Fruit fly (Drosophila melanogaster): ENCODE data around the gene Plp.

Plp gene

dm6 chr3L:15097878-15098520, 3.5 kb upstream of the Plp start, which contains the start of gene Ctps (continued):
- no peak for TF ChIP-seq CG1024 (GFP tag; IDR thresholded peaks at IDR 0.05)
- no peak for TF ChIP-seq schlank (tag; optimal IDR thresholded peaks at IDR 0.05)
- no peak for TF ChIP-seq Bdp1 (GFP tag; optimal IDR thresholded peaks at IDR 0.05)
- no peak for TF ChIP-seq Mes4 (GFP tag; optimal IDR thresholded peaks at IDR 0.05)
- TF ChIP-seq Dip2 (GFP tag; IDR thresholded peaks at IDR 0.05): no peak
- TF ChIP-seq en (GFP tag; optimal IDR thresholded peaks at IDR 0.05): no peak
- TF ChIP-seq HLHmδ (GFP tag; optimal IDR thresholded peaks at IDR 0.05): no peak
- no peak for TF ChIP-seq Bteb2 (GFP tag; optimal IDR thresholded peaks at IDR 0.05)
- no peak for TF ChIP-seq dmrt11E (tag; optimal IDR thresholded peaks at IDR 0.05)
- no peak for TF ChIP-seq CG2678 (tag; optimal IDR thresholded peaks at IDR 0.05)
- TF ChIP-seq abd-A (tag; optimal IDR thresholded peaks at IDR 0.05): no peak
- no peak for TF ChIP-seq maf-S (GFP tag; optimal IDR thresholded peaks at IDR 0.05)
- TF ChIP-seq eve (GFP tag; optimal IDR thresholded peaks at IDR 0.05): no peak
- TF ChIP-seq CG9215 (GFP tag; IDR thresholded peaks at IDR 0.05): no peak
- TF ChIP-seq CG13624 (GFP tag; optimal IDR thresholded peaks at IDR 0.05): peak; percentile 24
- no peak for TF ChIP-seq Awh (GFP tag; IDR thresholded peaks at IDR 0.05)
- no peak for TF ChIP-seq CG2889 (GFP tag; IDR thresholded peaks at IDR 0.05)
- no peak for TF ChIP-seq CG3163 (GFP tag; optimal IDR thresholded peaks at IDR 0.05)
- no peak for TF ChIP-seq CG30403 (GFP tag; optimal IDR thresholded peaks at IDR 0.05)
- TF ChIP-seq kni (GFP tag; optimal IDR thresholded peaks at IDR 0.05): no peak
- TF ChIP-seq CG4617 (GFP tag; optimal IDR thresholded peaks at IDR 0.05; ENCODE audit: borderline replicate concordance): peak; percentile 38
- no peak for TF ChIP-seq disco-r (GFP tag; optimal IDR thresholded peaks at IDR 0.05)
- TF ChIP-seq cato (GFP tag; optimal IDR thresholded peaks at IDR 0.05; ENCODE audit: borderline replicate concordance): no peak
- no peak for TF ChIP-seq Hr78 (GFP tag; optimal IDR thresholded peaks at IDR 0.05)
- TF ChIP-seq z (GFP tag; IDR thresholded peaks at IDR 0.05): 0 out of 3 replicates have a peak, but pooled peaks have one; percentile 7
- peak; percentile 67 for TF ChIP-seq sens (GFP tag)
- no peak for TF ChIP-seq Ssrp (tag; optimal IDR thresholded peaks at IDR 0.05)
- no peak for TF ChIP-seq CG8388 (GFP tag; optimal IDR thresholded peaks at IDR 0.05)
- TF ChIP-seq CG3995 (GFP tag; optimal IDR thresholded peaks at IDR 0.05): peak; percentile 31
- TF ChIP-seq Optix (GFP tag; IDR thresholded peaks at IDR 0.05): no peak
- peak; percentile 65 for TF ChIP-seq MESR4 (GFP tag; optimal IDR thresholded peaks at IDR 0.05)
- TF ChIP-seq CG14860 (GFP tag; IDR thresholded peaks at IDR 0.05; ENCODE audit: partially characterized antibody): no peak
- no peak for TF ChIP-seq CG13424 (tag; optimal IDR thresholded peaks at IDR 0.05)
- peak; percentile 34 for TF ChIP-seq CG33213 (GFP tag; optimal IDR thresholded peaks at IDR 0.05)
- peak; percentile 82 for TF ChIP-seq gfzf (GFP tag; optimal IDR thresholded peaks at IDR 0.05)
- TF ChIP-seq CG1233 (GFP tag; optimal IDR thresholded peaks at IDR 0.05): no peak
- peak; percentile 28 for TF ChIP-seq CG11504 (tag; optimal IDR thresholded peaks at IDR 0.05)
- TF ChIP-seq CG3847 (GFP tag; IDR thresholded peaks at IDR 0.05): no peak
- no peak for TF ChIP-seq lbe (GFP tag; optimal IDR thresholded peaks at IDR 0.05)
- no peak for TF ChIP-seq gcm2 (GFP tag; optimal IDR thresholded peaks at IDR 0.05)
- TF ChIP-seq CG14050 (GFP tag; IDR thresholded peaks at IDR 0.05): no peak
- TF ChIP-seq Oli (tag; optimal IDR thresholded peaks at IDR 0.05): no peak
- no peak for TF ChIP-seq kay (GFP tag; optimal IDR thresholded peaks at IDR 0.05)
- TF ChIP-seq Dp (GFP tag; optimal IDR thresholded peaks at IDR 0.05): peak; percentile 86
- TF ChIP-seq aop (GFP tag; IDR thresholded peaks at IDR 0.05): no peak
- TF ChIP-seq cas (GFP tag; IDR thresholded peaks at IDR 0.05): no peak
- no peak for TF ChIP-seq cwo (GFP tag; optimal IDR thresholded peaks at IDR 0.05)
- peak; percentile 35 for TF ChIP-seq gro (GFP tag; optimal IDR thresholded peaks at IDR 0.05)
- TF ChIP-seq CG31441 (GFP tag; IDR thresholded peaks at IDR 0.05): no peak
- no peak for TF ChIP-seq CG32532 (GFP tag; IDR thresholded peaks at IDR 0.05)
- no peak for TF ChIP-seq ind (GFP tag; optimal IDR thresholded peaks at IDR 0.05)

Data from whole organism, embryonic.